Worm (Caenorhabditis elegans) whole organism, L4/young adult: ENCODE measurements around the gene F36H9.2.

Experiments
- W03F9.2 ChIP-seq: fragments of 150-350 bp; optimal IDR thresholded peaks from 2 replicates; lab custom pipeline; 2014; ENCODE audit warnings: missing biosample characterization, missing genetic modification characterization
- dao-5 ChIP-seq: sonication (generic microtip); optimal IDR thresholded peaks from 2 replicates; lab custom pipeline; 2016; ENCODE audit warnings: missing genotype, missing genetic modification characterization, moderate library complexity, missing compliant biosample characterization
- him-1 ChIP-seq: sonication (generic microtip); optimal IDR thresholded peaks from 2 replicates; lab custom pipeline; 2016; ENCODE audit warnings: missing genotype, missing genetic modification reagents, missing genetic modification characterization, missing compliant biosample characterization

- TF ChIP-seq W03F9.2 (tag; lab: Kevin White, UChicago) = no peak
- no peak for TF ChIP-seq dao-5 (tag; lab: Kevin White, UChicago)
- TF ChIP-seq him-1 (tag; lab: Kevin White, UChicago) = no peak
Measured at ce11 chrV:1781922-1782321, 6.3 kb upstream of the F36H9.2 start, which contains the start of gene F36H9.5.
